Fruit fly (Drosophila melanogaster) Kc167 (cell line): Measurements from ENCODE around the gene CG5191.

ENCODE experiments used
- insv ChIP-seq: fragments of >200 bp; optimal IDR thresholded peaks from 3 replicates; lab custom pipeline; 2018; ENCODE audit warnings: missing external identifiers
- psq ChIP-seq: fragments of >200 bp; optimal IDR thresholded peaks from 2 replicates; lab custom pipeline; 2017; ENCODE audit warnings: missing external identifiers
- ttk ChIP-seq: sonication (Bioruptor generic); optimal IDR thresholded peaks from 2 replicates; lab custom pipeline; 2017; ENCODE audit warnings: missing external identifiers

DNA sequence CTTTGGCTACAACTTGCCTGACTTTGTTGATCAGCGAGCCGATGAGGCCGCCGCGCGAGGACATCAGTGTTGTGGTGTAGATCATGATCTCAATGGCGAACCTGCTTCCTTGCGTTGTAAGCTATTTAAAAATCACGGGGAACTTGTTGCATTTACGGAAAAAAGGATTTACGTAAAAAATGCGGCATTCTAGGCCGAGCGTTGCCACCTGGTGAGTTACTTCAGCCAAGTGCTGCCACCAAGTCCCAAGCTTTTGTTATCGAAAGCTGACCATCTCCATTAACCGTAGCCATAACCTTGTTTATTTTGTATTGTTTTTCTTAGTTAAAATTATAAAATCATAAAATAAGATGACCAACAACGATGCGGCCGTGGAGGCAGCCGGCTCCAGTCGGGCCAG, 16.1 kb downstream of the CG5191 start, which contains the start of the genes TFAM and CG5412:
- TF ChIP-seq ttk (lab: Kevin White, UChicago) (no peak), psq (lab: Kevin White, UChicago) (no peak), insv (no peak)
